Worm (Caenorhabditis elegans): ENCODE results near the gene asp-15.

asp-15 gene

ce11 chrV:19058086-19058485 is 13.4 kb upstream of the asp-15 start:
- TF ChIP-seq nhr-23 (tag; optimal IDR thresholded peaks at IDR 0.05) (no peak), egl-27 (tag; optimal IDR thresholded peaks at IDR 0.05) (no peak), ceh-82 (tag; optimal IDR thresholded peaks at IDR 0.05) (no peak), nhr-129 (tag; optimal IDR thresholded peaks at IDR 0.05) (no peak), lin-39 (tag; optimal IDR thresholded peaks at IDR 0.05) (no peak), lin-13 (GFP tag; optimal IDR thresholded peaks at IDR 0.05) (no peak), ama-1 (optimal IDR thresholded peaks at IDR 0.05) (no peak), mab-5 (tag; optimal IDR thresholded peaks at IDR 0.05) (no peak), dmd-4 (tag; optimal IDR thresholded peaks at IDR 0.05) (no peak), nhr-25 (tag; optimal IDR thresholded peaks at IDR 0.05) (no peak)

DNA sequence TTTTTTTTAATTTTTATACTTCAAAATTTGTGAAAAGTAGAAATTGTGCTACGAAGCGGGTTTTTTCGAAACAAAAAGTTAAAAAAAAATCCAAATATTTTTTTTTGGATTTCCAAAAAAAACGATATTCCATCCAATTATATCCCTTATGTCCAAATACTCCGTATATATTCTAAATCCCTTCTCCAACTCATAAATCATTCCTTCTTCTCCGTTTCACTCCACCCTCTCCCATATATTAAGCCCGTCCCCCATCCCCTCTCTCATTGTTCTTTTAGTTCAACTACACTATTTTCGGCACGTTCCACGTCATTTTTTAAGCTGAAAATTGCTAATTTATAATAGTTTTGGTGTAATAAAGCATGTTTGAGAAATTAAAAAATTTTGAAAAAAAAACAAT is 12.9 kb upstream of the asp-15 start:
- TF ChIP-seq mab-5 (tag; optimal IDR thresholded peaks at IDR 0.05) = peak; percentile 80
- peak; percentile 66 for TF ChIP-seq unc-55 (GFP tag; optimal IDR thresholded peaks at IDR 0.05)
- no peak for TF ChIP-seq ama-1 (optimal IDR thresholded peaks at IDR 0.05)

ce11 chrV:19053281-19053680 is 8.6 kb upstream of the asp-15 start:
- TF ChIP-seq zag-1 (tag; optimal IDR thresholded peaks at IDR 0.05) (no peak), skn-1 (tag; optimal IDR thresholded peaks at IDR 0.05) (peak; percentile 24), nhr-11 (tag; optimal IDR thresholded peaks at IDR 0.05) (no peak), gmeb-1 (tag; optimal IDR thresholded peaks at IDR 0.05) (peak; percentile 39), nhr-23 (tag; optimal IDR thresholded peaks at IDR 0.05) (no peak), Y55F3AM.14 (GFP tag; optimal IDR thresholded peaks at IDR 0.05) (no peak), crh-2 (tag; optimal IDR thresholded peaks at IDR 0.05) (peak; percentile 86), sma-3 (GFP tag; optimal IDR thresholded peaks at IDR 0.05) (peak; percentile 29), fos-1 (tag; optimal IDR thresholded peaks at IDR 0.05) (peak; percentile 65)

DNA sequence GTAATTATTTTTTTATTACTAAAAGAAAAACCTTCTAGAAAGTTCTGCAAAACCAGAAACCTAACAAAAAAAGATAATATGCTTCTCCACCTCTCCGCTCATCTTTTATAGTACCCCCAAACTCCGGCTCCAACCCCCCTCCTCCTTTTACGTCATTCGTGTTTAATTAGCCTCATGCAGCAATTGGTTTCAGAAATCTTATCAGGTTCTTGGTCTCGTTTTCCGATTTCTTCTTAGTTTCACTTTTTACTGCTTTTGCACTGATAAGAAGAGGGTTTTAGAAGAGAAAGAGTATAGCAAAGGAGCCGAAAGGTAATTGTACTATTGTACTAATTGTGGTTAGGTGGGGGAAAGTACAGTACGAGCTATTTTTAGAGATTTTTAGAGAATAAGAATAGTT is 6.8 kb upstream of the asp-15 start:
- TF ChIP-seq elt-1 (tag; optimal IDR thresholded peaks at IDR 0.05) = no peak
- no peak for TF ChIP-seq C34F6.9 (tag; optimal IDR thresholded peaks at IDR 0.05)
- no peak for TF ChIP-seq nhr-77 (tag; optimal IDR thresholded peaks at IDR 0.05)
- TF ChIP-seq nhr-6 (tag; optimal IDR thresholded peaks at IDR 0.05) = no peak
- peak; percentile 39 for TF ChIP-seq fos-1 (tag; optimal IDR thresholded peaks at IDR 0.05)
- peak; percentile 16 for TF ChIP-seq blmp-1 (tag; optimal IDR thresholded peaks at IDR 0.05; ENCODE audit: insufficient read depth)
- TF ChIP-seq unc-39 (tag; optimal IDR thresholded peaks at IDR 0.05) = no peak
- no peak for TF ChIP-seq nhr-21 (tag; optimal IDR thresholded peaks at IDR 0.05)
- peak; percentile 16 for TF ChIP-seq F13H6.1 (tag; optimal IDR thresholded peaks at IDR 0.05)
- peak; percentile 58 for TF ChIP-seq crh-2 (tag; optimal IDR thresholded peaks at IDR 0.05)
- no peak for TF ChIP-seq sem-4 (tag; optimal IDR thresholded peaks at IDR 0.05)
- TF ChIP-seq ztf-4 (tag; optimal IDR thresholded peaks at IDR 0.05) = no peak
- no peak for TF ChIP-seq unc-55 (GFP tag; optimal IDR thresholded peaks at IDR 0.05)
- TF ChIP-seq lsy-2 (tag; optimal IDR thresholded peaks at IDR 0.05) = no peak
- no peak for TF ChIP-seq R02D3.7 (tag; optimal IDR thresholded peaks at IDR 0.05)
- no peak for TF ChIP-seq ceh-16 (tag; optimal IDR thresholded peaks at IDR 0.05)
- no peak for TF ChIP-seq nhr-129 (tag; optimal IDR thresholded peaks at IDR 0.05)
- TF ChIP-seq sma-9 (GFP tag; optimal IDR thresholded peaks at IDR 0.05) = peak; percentile 36
- no peak for TF ChIP-seq sma-9 (tag; optimal IDR thresholded peaks at IDR 0.05)
- no peak for TF ChIP-seq peb-1 (tag; optimal IDR thresholded peaks at IDR 0.05)
- TF ChIP-seq elt-3 (tag; optimal IDR thresholded peaks at IDR 0.05) = no peak
- no peak for TF ChIP-seq nhr-11 (tag; optimal IDR thresholded peaks at IDR 0.05)

DNA sequence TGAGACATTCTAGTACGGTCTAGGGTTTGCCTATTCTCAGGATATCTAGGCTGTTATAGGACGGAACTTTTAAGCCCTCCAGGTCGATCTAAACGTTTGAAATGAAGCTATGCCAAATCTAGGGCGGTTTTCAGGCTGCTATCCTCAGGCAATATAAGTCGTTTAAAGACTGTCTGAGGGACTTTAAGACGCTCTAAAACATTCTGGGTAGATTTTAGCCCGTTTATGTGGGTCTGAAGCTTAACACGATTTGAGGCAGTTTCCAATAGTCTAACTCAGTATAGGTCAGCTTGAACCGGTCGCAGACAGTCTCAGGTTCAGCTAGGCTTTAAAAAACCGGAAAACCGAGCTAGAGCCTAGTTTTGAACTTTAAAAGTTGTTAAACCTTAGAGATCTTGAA is 6.2 kb upstream of the asp-15 start:
- no peak for TF ChIP-seq ztf-11 (tag; optimal IDR thresholded peaks at IDR 0.05)
- TF ChIP-seq sma-9 (GFP tag; optimal IDR thresholded peaks at IDR 0.05) = no peak
- no peak for TF ChIP-seq sma-9 (tag; optimal IDR thresholded peaks at IDR 0.05)
